Worm (Caenorhabditis elegans) whole organism, L3 larva: ENCODE results near the gene dhhc-1.

Experiments
- ZK546.5 ChIP-seq: sonication (generic microtip); optimal IDR thresholded peaks from 2 replicates; lab custom pipeline; 2017; ENCODE audit warnings: missing biosample characterization, missing genetic modification characterization
- jun-1 ChIP-seq: fragments of 150-350 bp; optimal IDR thresholded peaks from 2 replicates; lab custom pipeline; 2014; ENCODE audit warnings: missing biosample characterization, missing genetic modification reagents, missing genetic modification characterization
- nhr-237 ChIP-seq: fragments of 150-350 bp; optimal IDR thresholded peaks from 2 replicates; lab custom pipeline; 2014; ENCODE audit warnings: missing biosample characterization, missing genetic modification characterization
- nhr-25 ChIP-seq: sonication (generic microtip); optimal IDR thresholded peaks from 2 replicates; lab custom pipeline; 2017; ENCODE audit warnings: missing biosample characterization, missing genetic modification characterization
- nhr-77 ChIP-seq: fragments of 150-350 bp; optimal IDR thresholded peaks from 2 replicates; lab custom pipeline; 2014; ENCODE audit warnings: missing biosample characterization, missing genetic modification characterization
- pha-4 ChIP-seq: fragments of 150-350 bp; optimal IDR thresholded peaks from 2 replicates; lab custom pipeline; 2014; ENCODE audit warnings: missing biosample characterization, missing genetic modification reagents, missing genetic modification characterization
- unc-39 ChIP-seq: sonication (generic microtip); optimal IDR thresholded peaks from 4 replicates; lab custom pipeline; 2017; ENCODE audit warnings: missing biosample characterization, missing genetic modification characterization

DNA sequence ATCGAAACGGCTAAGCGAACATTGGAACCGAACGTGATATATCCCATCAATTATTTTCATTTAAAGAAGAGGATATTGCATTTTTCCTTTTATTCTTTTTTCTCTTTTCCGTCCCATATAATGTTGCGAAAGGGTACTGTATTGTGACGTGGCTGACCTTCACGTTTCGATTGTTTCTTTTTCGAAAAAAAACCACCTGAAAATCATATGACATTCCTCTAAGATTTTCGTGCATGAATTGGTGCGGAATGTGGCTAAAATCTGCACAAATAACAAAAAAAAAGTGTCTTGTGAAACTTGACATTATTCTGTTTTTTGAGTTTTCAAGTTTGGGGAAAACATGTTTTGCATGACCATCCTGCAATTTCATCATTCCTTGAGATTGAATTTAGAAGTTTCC lies 21.9 kb downstream of the dhhc-1 start:
- no peak for TF ChIP-seq jun-1 (tag; lab: Kevin White, UChicago)
- TF ChIP-seq pha-4, result no peak
- no peak for TF ChIP-seq ZK546.5 (tag; lab: Kevin White, UChicago)
- TF ChIP-seq nhr-237, result no peak
- no peak for TF ChIP-seq nhr-77
- TF ChIP-seq unc-39 (tag; lab: Kevin White, UChicago), result no peak
- no peak for TF ChIP-seq nhr-25 (tag; lab: Kevin White, UChicago)
